Fruit fly (Drosophila melanogaster): ENCODE measurements around the gene vn.

Gene vn

dm6 chr3L:5871201-5871600 lies 25.7 kb upstream of the vn start, which contains the start of gene CG5568:
CG5568 (plus strand) TSS chr3L:5871501.
- no peak for TF ChIP-seq lmd (GFP tag; IDR thresholded peaks at IDR 0.05)
- TF ChIP-seq ems (GFP tag; optimal IDR thresholded peaks at IDR 0.05) = no peak
- TF ChIP-seq kah (GFP tag; optimal IDR thresholded peaks at IDR 0.05) = no peak
- TF ChIP-seq Optix (GFP tag; IDR thresholded peaks at IDR 0.05) = no peak
- no peak for TF ChIP-seq abd-A (tag; optimal IDR thresholded peaks at IDR 0.05)
- no peak for TF ChIP-seq grau (tag; optimal IDR thresholded peaks at IDR 0.05)
- TF ChIP-seq Trl (optimal IDR thresholded peaks at IDR 0.05) = no peak
- no peak for TF ChIP-seq Trl (GFP tag; optimal IDR thresholded peaks at IDR 0.05)
- no peak for TF ChIP-seq CG12104 (GFP tag; optimal IDR thresholded peaks at IDR 0.05)
- no peak for TF ChIP-seq caup (GFP tag; optimal IDR thresholded peaks at IDR 0.05; ENCODE audit: severe bottlenecking)
- TF ChIP-seq jigr1 (GFP tag; IDR thresholded peaks at IDR 0.05) = no peak
- TF ChIP-seq CG1529 (GFP tag; optimal IDR thresholded peaks at IDR 0.05) = no peak
- TF ChIP-seq HmgZ (tag; optimal IDR thresholded peaks at IDR 0.05) = no peak
- TF ChIP-seq hbn (GFP tag; IDR thresholded peaks at IDR 0.05; ENCODE audit: partially characterized antibody) = no peak

dm6 chr3L:5869614-5870204 lies 24.2 kb upstream of the vn start:
- TF ChIP-seq mirr (GFP tag; optimal IDR thresholded peaks at IDR 0.05) (peak; percentile 61), CG1024 (GFP tag; IDR thresholded peaks at IDR 0.05) (peak; percentile 66; the same call in 1 of the 2 replicates), Myb (GFP tag; optimal IDR thresholded peaks at IDR 0.05) (peak; percentile 18), CG15073 (GFP tag; optimal IDR thresholded peaks at IDR 0.05) (no peak), CG10147 (GFP tag; optimal IDR thresholded peaks at IDR 0.05) (no peak), CG10979 (tag; optimal IDR thresholded peaks at IDR 0.05) (peak; percentile 64), lilli (GFP tag; optimal IDR thresholded peaks at IDR 0.05) (peak; percentile 53), CG13424 (tag; optimal IDR thresholded peaks at IDR 0.05) (peak; percentile 51), eve (GFP tag; optimal IDR thresholded peaks at IDR 0.05) (no peak), Fer2 (tag; optimal IDR thresholded peaks at IDR 0.05) (peak; percentile 33), Stat92E (GFP tag; optimal IDR thresholded peaks at IDR 0.05) (peak in 1 of 3 experiments; percentile 67), pho (GFP tag; optimal IDR thresholded peaks at IDR 0.05) (peak; percentile 44), CG3407 (GFP tag; optimal IDR thresholded peaks at IDR 0.05) (no peak), h (optimal IDR thresholded peaks at IDR 0.05) (no peak), CG6175 (GFP tag; IDR thresholded peaks at IDR 0.05) (no peak), CoRest (tag; optimal IDR thresholded peaks at IDR 0.05) (peak; percentile 68), wek (GFP tag; optimal IDR thresholded peaks at IDR 0.05) (no peak), gce (GFP tag; IDR thresholded peaks at IDR 0.05) (peak; percentile 60; the same call in 2 of the 3 replicates), danr (GFP tag; IDR thresholded peaks at IDR 0.05) (0 out of 2 replicates have a peak, but pooled peaks have one; percentile 12), CG31365 (tag; optimal IDR thresholded peaks at IDR 0.05) (peak; percentile 87), NC2α (GFP tag; optimal IDR thresholded peaks at IDR 0.05) (peak; percentile 11), ind (GFP tag; optimal IDR thresholded peaks at IDR 0.05) (peak; percentile 80), CG33213 (GFP tag; optimal IDR thresholded peaks at IDR 0.05) (peak; percentile 92), CG42726 (GFP tag; IDR thresholded peaks at IDR 0.05; ENCODE audit: partially characterized antibody) (peak; percentile 77), Oli (tag; optimal IDR thresholded peaks at IDR 0.05) (peak; percentile 20), esg (GFP tag; conservative IDR thresholded peaks at IDR 0.05) (peak; percentile 22; the same call in 1 of the 2 replicates), Asciz (GFP tag; optimal IDR thresholded peaks at IDR 0.05) (no peak), az2 (GFP tag; optimal IDR thresholded peaks at IDR 0.05) (peak; percentile 67), seq (GFP tag; IDR thresholded peaks at IDR 0.05) (0 out of 2 replicates have a peak, but pooled peaks have one; percentile 14), vvl (GFP tag; IDR thresholded peaks at IDR 0.05) (peak; percentile 97), CG3838 (GFP tag; optimal IDR thresholded peaks at IDR 0.05) (no peak), GATAe (GFP tag; conservative IDR thresholded peaks at IDR 0.05) (no peak), Ada2b (GFP tag; IDR thresholded peaks at IDR 0.05) (no peak), dimm (GFP tag; IDR thresholded peaks at IDR 0.05) (no peak), Neu2 (GFP tag; optimal IDR thresholded peaks at IDR 0.05; ENCODE audit: borderline replicate concordance) (no peak), CG14441 (GFP tag; IDR thresholded peaks at IDR 0.05) (peak; percentile 77)

Measured in whole organism, embryonic.